Fruit fly (Drosophila melanogaster) whole organism, wandering third instar larva: ENCODE data around the gene Larp7.
A peak's percentile ranks its signal among the peaks of the same experiment; 100 is the strongest.

Experiments used
- CG32264 ChIP-seq: fragments of 200-800 bp; sonication (Bioruptor generic); optimal IDR thresholded peaks from 2 replicates; lab custom pipeline; 2016; ENCODE audit warnings: missing biosample characterization, missing genetic modification characterization
- CrebA ChIP-seq: fragments of 200-800 bp; sonication (Bioruptor generic); optimal IDR thresholded peaks from 2 replicates; lab custom pipeline; 2016; ENCODE audit warnings: missing biosample characterization, mild to moderate bottlenecking, missing genetic modification characterization, borderline replicate concordance
- Dif ChIP-seq: fragments of 200-275, 200-300 bp; sonication (Bioruptor generic); optimal IDR thresholded peaks from 2 replicates; lab custom pipeline; 2018; ENCODE audit warnings: missing biosample characterization, missing genetic modification characterization; ENCODE audit not compliant: partially characterized antibody
- HLH106 ChIP-seq: fragments of 200-800 bp; optimal IDR thresholded peaks from 3 replicates; lab custom pipeline; 2019; ENCODE audit warnings: missing biosample characterization, mild to moderate bottlenecking, missing genetic modification characterization, moderate library complexity
- Hr78 ChIP-seq: fragments of >200 bp; optimal IDR thresholded peaks from 2 replicates; lab custom pipeline; 2017; ENCODE audit warnings: missing biosample characterization, missing genetic modification characterization
- Hr83 ChIP-seq: fragments of 200-300 bp; sonication (Bioruptor generic); optimal IDR thresholded peaks from 2 replicates; lab custom pipeline; 2016; ENCODE audit warnings: missing biosample characterization, mild to moderate bottlenecking, missing genetic modification characterization, moderate library complexity; ENCODE audit not compliant: poor library complexity, severe bottlenecking
- Jra ChIP-seq: sonication (Bioruptor generic); optimal IDR thresholded peaks from 2 replicates; lab custom pipeline; 2016; ENCODE audit warnings: missing biosample characterization, missing genetic modification characterization
- Mio ChIP-seq: sonication (Bioruptor generic); optimal IDR thresholded peaks from 2 replicates; lab custom pipeline; 2016; ENCODE audit warnings: missing biosample characterization, missing genetic modification characterization
- Myc ChIP-seq: fragments of >200 bp; optimal IDR thresholded peaks from 2 replicates; lab custom pipeline; 2017
- N ChIP-seq: fragments of >200 bp; optimal IDR thresholded peaks from 2 replicates; lab custom pipeline; 2018; ENCODE audit warnings: missing biosample characterization, missing external identifiers, missing genetic modification characterization
- OdsH ChIP-seq: fragments of 200-800 bp; sonication (Bioruptor generic); optimal IDR thresholded peaks from 2 replicates; lab custom pipeline; 2016; ENCODE audit warnings: missing biosample characterization, mild to moderate bottlenecking, missing genetic modification characterization
- Rel ChIP-seq, 2 experiments: fragments of 200-800 bp; sonication (Bioruptor generic) in 1 of 2; optimal IDR thresholded peaks; 2 replicates in 1 of 2; 3 replicates in 1 of 2; lab custom pipeline; 2016 to 2019; ENCODE audit warnings: mild to moderate bottlenecking in 2 of 2, missing biosample characterization in 2 of 2, missing genetic modification characterization in 2 of 2, moderate library complexity in 1 of 2
- Sp1 ChIP-seq: fragments of 200-800 bp; sonication (Bioruptor generic); optimal IDR thresholded peaks from 3 replicates; lab custom pipeline; 2019; ENCODE audit warnings: missing biosample characterization, mild to moderate bottlenecking, missing genetic modification characterization, moderate library complexity
- br ChIP-seq: fragments of 200-800 bp; sonication (Bioruptor generic); optimal IDR thresholded peaks from 2 replicates; lab custom pipeline; 2016; ENCODE audit warnings: missing biosample characterization, missing genetic modification characterization
- brk ChIP-seq: fragments of 200-800 bp; sonication (Bioruptor generic); optimal IDR thresholded peaks from 2 replicates; lab custom pipeline; 2016; ENCODE audit warnings: missing biosample characterization, mild to moderate bottlenecking, missing genetic modification characterization
- dl ChIP-seq, 2 experiments: fragments of 175-275, 200-275 bp in 1 of 2; fragments of 200-275 bp in 1 of 2; sonication (Bioruptor generic); optimal IDR thresholded peaks; lab custom pipeline; 2018; ENCODE audit warnings: mild to moderate bottlenecking in 2 of 2, missing biosample characterization in 2 of 2, missing genetic modification characterization in 2 of 2, moderate library complexity in 2 of 2; ENCODE audit not compliant: partially characterized antibody in 2 of 2, insufficient read depth in 1 of 2
- dsf ChIP-seq: sonication (Bioruptor generic); optimal IDR thresholded peaks from 2 replicates; lab custom pipeline; 2016; ENCODE audit warnings: missing biosample characterization, missing genetic modification characterization, borderline replicate concordance
- ey ChIP-seq: fragments of 200-800 bp; sonication (Bioruptor generic); optimal IDR thresholded peaks from 2 replicates; lab custom pipeline; 2016; ENCODE audit warnings: missing biosample characterization, missing genetic modification characterization
- h ChIP-seq: fragments of 200-800 bp; sonication (Bioruptor generic); optimal IDR thresholded peaks from 3 replicates; lab custom pipeline; 2016; ENCODE audit warnings: missing biosample characterization, mild to moderate bottlenecking, missing genetic modification characterization
- psq ChIP-seq: fragments of 200-800 bp; sonication (Bioruptor generic); optimal IDR thresholded peaks from 3 replicates; lab custom pipeline; 2017; ENCODE audit warnings: missing biosample characterization, mild to moderate bottlenecking, missing genetic modification characterization, moderate library complexity
- rgr ChIP-seq: fragments of 200-800 bp; sonication (Bioruptor generic); optimal IDR thresholded peaks from 3 replicates; lab custom pipeline; 2016; ENCODE audit warnings: missing biosample characterization, mild to moderate bottlenecking, missing genetic modification characterization
- sv ChIP-seq: fragments of 200-800 bp; sonication (Bioruptor generic); optimal IDR thresholded peaks from 3 replicates; lab custom pipeline; 2016; ENCODE audit warnings: missing biosample characterization, missing genetic modification characterization
- woc ChIP-seq: sonication (Bioruptor generic); optimal IDR thresholded peaks from 2 replicates; lab custom pipeline; 2016; ENCODE audit warnings: missing biosample characterization, mild to moderate bottlenecking, missing genetic modification characterization

The Larp7 gene

DNA sequence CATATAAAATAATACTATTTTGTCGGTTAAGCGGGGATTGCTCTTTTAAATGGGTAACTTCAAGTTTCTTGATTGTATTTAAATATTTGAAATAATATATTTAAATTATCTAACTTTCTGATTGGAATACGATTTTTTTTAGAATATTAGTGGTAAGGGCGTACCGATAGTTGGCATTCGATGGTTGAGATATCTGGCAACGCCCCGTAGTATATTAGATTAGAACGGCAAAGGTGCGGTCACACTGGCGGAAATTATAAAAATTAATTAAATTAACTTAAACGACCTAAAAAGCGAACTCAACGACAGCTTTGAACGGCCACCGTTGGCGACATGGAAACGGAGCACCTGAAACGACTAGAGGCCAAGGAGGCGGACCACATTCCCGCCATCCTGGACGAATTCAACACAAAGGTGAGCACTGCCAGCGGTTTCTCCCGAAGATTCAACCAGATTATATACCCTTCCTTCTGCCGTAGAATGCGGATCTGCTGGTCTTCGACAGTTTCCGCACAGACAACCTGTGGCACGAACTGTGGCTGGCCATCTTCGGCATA lies 12.4 kb downstream of the Larp7 start, which contains the start of gene ric8a:
TSS of gene ric8a (plus strand) at position 205 of the 557 bp plus-strand sequence.
- peak; percentile 15 for TF ChIP-seq Hr83
- TF ChIP-seq CrebA = no peak
- peak; percentile 27 for TF ChIP-seq rgr
- no peak for TF ChIP-seq Jra (GFP tag; lab: Kevin White, UChicago)
- no peak for TF ChIP-seq N
- peak; percentile 7 for TF ChIP-seq woc
- TF ChIP-seq HLH106 (tag; lab: Kevin White, UChicago) = peak; percentile 30
- no peak for TF ChIP-seq dsf
- TF ChIP-seq h (GFP tag; lab: Kevin White, UChicago) = peak; percentile 8
- no peak for TF ChIP-seq ey (GFP tag; lab: Kevin White, UChicago)

DNA sequence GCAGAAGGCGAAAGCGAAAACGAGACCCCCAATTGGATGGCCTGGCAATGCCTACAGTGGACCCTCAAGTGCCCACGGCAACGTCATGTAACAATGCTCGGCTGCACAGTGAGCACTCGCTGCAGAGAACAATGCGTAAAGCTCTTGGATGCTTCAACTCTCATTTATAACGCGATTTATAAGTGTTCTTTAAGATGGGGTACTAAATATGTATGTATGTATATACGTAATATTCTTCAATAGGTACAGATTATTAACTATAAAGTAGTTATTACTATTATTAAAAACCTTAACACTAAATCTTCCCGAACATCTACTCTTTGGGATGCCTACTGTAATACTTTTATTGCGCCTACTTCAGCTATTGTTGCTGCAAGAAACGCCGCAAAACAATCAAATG lies 22.5 kb downstream of the Larp7 start:
- TF ChIP-seq psq (GFP tag; lab: Kevin White, UChicago) = no peak
- no peak for TF ChIP-seq Mio (GFP tag; lab: Kevin White, UChicago)
- TF ChIP-seq CrebA = no peak
- no peak for TF ChIP-seq sv
- TF ChIP-seq, all 38 proteins: peak for 0

DNA sequence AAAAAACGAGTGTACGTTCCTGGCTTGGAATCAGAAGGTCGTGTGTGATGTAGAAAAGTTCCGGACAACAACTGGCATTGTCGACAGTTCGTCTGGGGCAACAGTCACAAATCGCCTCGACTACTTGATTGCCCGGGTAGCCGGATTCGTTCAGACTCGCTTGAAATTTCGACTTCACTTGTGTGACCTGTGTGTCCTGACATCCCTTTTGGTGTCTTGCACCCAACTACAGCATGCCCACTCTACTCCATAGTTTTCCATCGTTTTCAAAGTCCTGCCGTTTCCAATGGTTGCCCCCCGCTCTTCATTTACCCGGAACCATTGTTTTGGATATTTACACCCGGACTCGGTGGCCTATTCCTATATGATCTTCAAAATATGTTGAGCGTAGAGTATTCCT lies 24.0 kb downstream of the Larp7 start, which contains the start of gene Erk7:
TSS of gene Erk7 (minus strand) at position 101 of the 400 bp plus-strand sequence.
- TF ChIP-seq woc (no peak), sv (no peak)

DNA sequence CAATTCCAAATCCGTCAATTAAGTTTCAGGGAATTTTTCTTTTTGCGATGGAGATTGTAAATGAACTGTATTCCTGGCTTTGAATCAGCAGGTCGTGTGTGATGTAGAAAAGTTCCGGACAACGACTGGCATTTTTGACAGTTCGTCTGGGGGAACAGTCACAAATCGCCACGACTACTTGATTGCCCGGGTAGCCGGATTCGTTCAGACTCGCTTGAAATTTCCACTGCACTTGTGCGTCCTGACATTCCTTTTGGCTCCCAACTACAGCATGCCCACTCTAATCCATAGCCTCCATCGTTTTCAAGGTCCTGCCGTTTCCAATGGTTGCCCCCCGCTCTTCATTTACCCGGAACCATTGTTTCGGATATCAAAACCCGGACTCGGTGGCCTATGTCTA lies 26.2 kb downstream of the Larp7 start, which contains the start of gene CG17440:
TSS of gene CG17440 (minus strand) at position 101 of the 400 bp plus-strand sequence.
- TF ChIP-seq br (GFP tag; lab: Kevin White, UChicago) (no peak), ey (GFP tag; lab: Kevin White, UChicago) (no peak), h (GFP tag; lab: Kevin White, UChicago) (no peak), Dif (GFP tag; lab: Kevin White, UChicago) (no peak), CrebA (no peak), brk (GFP tag; lab: Kevin White, UChicago) (no peak), Myc (no peak)

DNA sequence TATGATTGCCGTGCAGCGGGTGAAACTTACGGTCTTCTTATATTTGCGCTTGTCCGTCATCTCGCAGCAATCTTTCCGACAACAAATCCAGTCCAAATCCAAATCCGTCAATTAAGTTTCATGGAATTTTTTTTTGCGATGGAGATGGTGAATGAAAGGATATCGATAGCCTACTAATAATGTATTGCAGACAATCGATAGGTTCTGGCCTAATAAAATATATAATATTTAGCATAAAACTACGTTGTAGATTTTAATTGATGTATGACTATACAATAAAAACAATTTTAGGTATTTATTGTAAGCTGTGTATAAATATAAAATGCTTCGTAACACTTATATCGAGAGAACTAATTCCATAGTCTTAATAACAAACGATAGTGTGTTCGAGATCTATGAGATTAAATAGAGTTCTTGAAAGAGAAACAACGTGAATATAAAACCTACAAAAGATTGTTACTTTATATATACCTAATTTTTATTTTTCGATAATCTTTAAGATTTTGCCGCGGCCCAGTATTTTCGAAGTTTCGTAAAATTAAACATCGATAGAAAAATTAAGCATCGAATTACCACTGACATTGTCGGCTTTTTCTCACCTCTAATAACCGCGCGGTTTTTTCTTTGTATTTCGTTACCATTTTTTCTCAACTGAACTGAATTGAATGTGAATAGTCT lies 29.4 kb downstream of the Larp7 start, which contains the start of the genes Cfp1 and Aladin:
TSS of gene Cfp1 (minus strand) at position 131 of the 678 bp plus-strand sequence.
TSS of gene Aladin (plus strand) at position 584 of the 678 bp plus-strand sequence.
- TF ChIP-seq OdsH (no peak), dl (GFP tag; optimal IDR thresholded peaks at IDR 0.05; lab: Kevin White, UChicago; ENCODE audit: insufficient read depth in 1 of 2, partially characterized antibody in 2 of 2) (no peak)

DNA sequence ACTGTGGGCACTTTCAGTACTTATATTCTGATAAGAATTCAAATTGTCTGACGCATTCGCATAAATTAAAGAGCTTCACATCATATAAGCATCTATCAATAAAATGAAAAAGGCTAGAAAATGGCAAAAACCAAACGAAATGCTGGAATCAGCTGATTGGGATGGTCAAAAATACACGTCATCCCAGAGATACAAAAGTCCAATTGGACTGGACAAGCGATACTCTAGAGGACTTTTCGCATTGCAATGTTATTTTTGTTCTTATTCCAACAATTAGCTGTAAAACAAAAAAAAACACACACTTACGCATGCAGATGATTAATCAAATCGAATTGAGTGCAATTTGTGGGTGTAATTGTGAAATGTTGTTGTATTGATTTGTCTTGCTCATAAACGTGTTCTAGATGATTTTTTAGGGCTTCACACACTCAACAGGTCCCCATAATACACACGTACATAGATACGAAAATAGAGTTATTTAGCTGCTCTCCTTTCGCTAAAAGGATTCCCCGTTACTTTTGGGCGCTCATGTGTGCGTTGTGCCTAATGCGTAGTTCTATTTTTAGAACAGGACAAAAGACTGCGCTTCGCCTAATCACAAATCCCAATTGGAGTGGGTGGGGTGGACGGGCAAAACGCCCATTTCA lies 38.5 kb downstream of the Larp7 start:
- TF ChIP-seq CG32264 (no peak), ey (GFP tag; lab: Kevin White, UChicago) (no peak), h (GFP tag; lab: Kevin White, UChicago) (no peak), woc (no peak), Myc (no peak)

DNA sequence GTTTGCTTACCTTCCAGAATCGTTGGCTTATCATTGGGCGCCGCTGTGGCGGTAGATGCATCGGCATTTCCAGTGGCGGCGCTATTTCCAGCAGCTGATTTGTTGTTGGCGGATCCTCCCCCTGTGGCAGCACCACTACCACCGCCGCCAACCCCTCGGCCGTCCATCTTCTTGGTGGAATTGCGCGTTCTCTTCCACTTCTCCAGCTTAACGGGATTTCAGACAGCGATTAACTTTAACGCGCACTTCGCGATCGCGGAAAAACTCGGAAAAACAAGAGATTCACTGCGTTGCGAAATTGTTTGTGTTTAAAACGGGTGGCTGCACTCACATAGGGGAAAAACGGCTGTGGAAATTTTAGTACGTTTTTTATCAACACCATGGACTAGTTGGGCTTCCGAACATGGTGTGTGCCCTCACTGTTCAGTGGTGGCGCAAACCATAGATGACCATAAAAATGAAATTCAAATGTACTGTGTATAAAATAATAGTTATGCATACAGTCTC lies 39.2 kb downstream of the Larp7 start, which contains the start of gene c11.1:
TSS of gene c11.1 (minus strand) at position 335 of the 507 bp plus-strand sequence.
- TF ChIP-seq Hr78 (GFP tag; lab: Kevin White, UChicago) (no peak), psq (GFP tag; lab: Kevin White, UChicago) (no peak), h (GFP tag; lab: Kevin White, UChicago) (peak; percentile 3), Sp1 (GFP tag; lab: Kevin White, UChicago) (peak; percentile 0), Hr83 (no peak), CG32264 (no peak), Myc (peak; percentile 43), Rel (GFP tag; optimal IDR thresholded peaks at IDR 0.05; lab: Kevin White, UChicago) (no peak), Rel (tag; optimal IDR thresholded peaks at IDR 0.05; lab: Kevin White, UChicago) (peak; percentile 91)
